Worm (Caenorhabditis elegans) whole organism, L1 larva: ENCODE data around the gene C04F5.9.

Experiments
- C04F5.9 ChIP-seq: sonication (generic microtip); optimal IDR thresholded peaks from 2 replicates; lab custom pipeline; 2016; ENCODE audit warnings: missing genetic modification characterization, missing compliant biosample characterization
- C16A3.4 ChIP-seq: fragments of 150-350 bp; optimal IDR thresholded peaks from 2 replicates; lab custom pipeline; 2014; ENCODE audit warnings: missing biosample characterization, missing genetic modification characterization
- C34B4.2 ChIP-seq: sonication (generic microtip); optimal IDR thresholded peaks from 2 replicates; lab custom pipeline; 2017; ENCODE audit warnings: mild to moderate bottlenecking, missing genetic modification characterization, missing compliant biosample characterization
- aha-1 ChIP-seq: fragments of 150-350 bp; optimal IDR thresholded peaks from 2 replicates; lab custom pipeline; 2014; ENCODE audit warnings: missing biosample characterization, missing genetic modification characterization
- alr-1 ChIP-seq: fragments of 200-800 bp; sonication (Bioruptor generic); optimal IDR thresholded peaks from 2 replicates; lab custom pipeline; 2018; ENCODE audit warnings: borderline replicate concordance, mild to moderate bottlenecking, missing genetic modification characterization, missing compliant biosample characterization
- aly-2 ChIP-seq: fragments of 150-350 bp; optimal IDR thresholded peaks from 2 replicates; lab custom pipeline; 2014; ENCODE audit warnings: missing biosample characterization, missing genetic modification characterization
- ama-1 ChIP-seq: fragments of 150-350 bp; optimal IDR thresholded peaks from 2 replicates; lab custom pipeline; 2014
- ceh-8 ChIP-seq: fragments of 200-800 bp; sonication (Bioruptor generic); optimal IDR thresholded peaks from 2 replicates; lab custom pipeline; 2018; ENCODE audit warnings: mild to moderate bottlenecking, missing genetic modification characterization, moderate library complexity, missing compliant biosample characterization
- dpl-1 ChIP-seq, 3 experiments: fragments of 150-350 bp in 2 of 3; sonication (generic microtip) in 1 of 3; optimal IDR thresholded peaks; 2 replicates each; lab custom pipeline; 2014 to 2017; ENCODE audit warnings: missing biosample characterization in 3 of 3, missing genetic modification characterization in 3 of 3, missing genetic modification reagents in 3 of 3
- efl-1 ChIP-seq, 4 experiments: fragments of 150-350 bp; optimal IDR thresholded peaks in 3 of 4; peaks in 1 of 4; 1 replicate in 1 of 4; 2 replicates in 3 of 4; lab custom pipeline; 2014; ENCODE audit warnings: missing biosample characterization in 2 of 4, missing genetic modification characterization in 2 of 4, missing genetic modification reagents in 2 of 4
- efl-3 ChIP-seq: fragments of 200-800 bp; sonication (Bioruptor generic); optimal IDR thresholded peaks from 2 replicates; lab custom pipeline; 2018; ENCODE audit warnings: mild to moderate bottlenecking, missing genetic modification characterization, missing compliant biosample characterization
- egl-27 ChIP-seq, 2 experiments: fragments of 150-350 bp in 1 of 2; sonication (generic microtip); optimal IDR thresholded peaks; 3 replicates each; lab custom pipeline; 2017 to 2018; ENCODE audit warnings: missing biosample characterization in 2 of 2, missing genetic modification characterization in 2 of 2, missing genetic modification reagents in 2 of 2
- ets-5 ChIP-seq: fragments of 200-800 bp; sonication (Bioruptor generic); IDR thresholded peaks from 2 replicates; pipeline ENCODE4 v1.3.6; 2022; ENCODE audit warnings: missing genetic modification characterization, missing compliant biosample characterization
- fkh-10 ChIP-seq: sonication (generic microtip); optimal IDR thresholded peaks from 2 replicates; lab custom pipeline; 2017; ENCODE audit warnings: missing biosample characterization, missing genetic modification reagents, missing genetic modification characterization
- fkh-8 ChIP-seq: sonication (generic microtip); optimal IDR thresholded peaks from 2 replicates; lab custom pipeline; 2016; ENCODE audit warnings: mild to moderate bottlenecking, missing genetic modification characterization, missing compliant biosample characterization
- grh-1 ChIP-seq: fragments of 200-800 bp; sonication (Bioruptor generic); IDR thresholded peaks from 2 replicates; pipeline ENCODE4 v1.3.6; 2022; ENCODE audit warnings: missing genetic modification reagents, missing genetic modification characterization, missing compliant biosample characterization
- hlh-17 ChIP-seq: fragments of 200-800 bp; sonication (Bioruptor generic); optimal IDR thresholded peaks from 2 replicates; lab custom pipeline; 2018; ENCODE audit warnings: missing genetic modification characterization, mild to moderate bottlenecking, missing compliant biosample characterization, moderate library complexity, borderline replicate concordance
- hlh-4 ChIP-seq: sonication (generic microtip); optimal IDR thresholded peaks from 2 replicates; lab custom pipeline; 2016; ENCODE audit warnings: mild to moderate bottlenecking, missing genetic modification characterization, missing compliant biosample characterization
- isw-1 ChIP-seq: fragments of 200-800 bp; sonication (Bioruptor generic); IDR thresholded peaks from 2 replicates; pipeline ENCODE4 v1.3.6; 2022; ENCODE audit warnings: missing genetic modification characterization, missing compliant biosample characterization
- jun-1 ChIP-seq: fragments of 150-350 bp; optimal IDR thresholded peaks from 2 replicates; lab custom pipeline; 2014; ENCODE audit warnings: missing biosample characterization, missing genetic modification reagents, missing genetic modification characterization
- lin-13 ChIP-seq: fragments of 150-350 bp; optimal IDR thresholded peaks from 2 replicates; lab custom pipeline; 2014; ENCODE audit warnings: missing biosample characterization, missing genetic modification reagents, missing genetic modification characterization
- lin-14 ChIP-seq: fragments of 200-800 bp; sonication (Bioruptor generic); optimal IDR thresholded peaks from 2 replicates; lab custom pipeline; 2018; ENCODE audit warnings: mild to moderate bottlenecking, missing genetic modification characterization, moderate library complexity, missing compliant biosample characterization
- lin-15B ChIP-seq: fragments of 150-350 bp; sonication (generic microtip); optimal IDR thresholded peaks from 3 replicates; lab custom pipeline; 2014; ENCODE audit warnings: missing biosample characterization, missing genetic modification characterization
- lin-35 ChIP-seq, 2 experiments: fragments of 150-350 bp; optimal IDR thresholded peaks; 2 replicates each; lab custom pipeline; 2014; ENCODE audit warnings: missing biosample characterization in 2 of 2, missing genetic modification characterization in 2 of 2, missing genetic modification reagents in 2 of 2
- lir-3 ChIP-seq: sonication (generic microtip); optimal IDR thresholded peaks from 2 replicates; lab custom pipeline; 2016; ENCODE audit warnings: mild to moderate bottlenecking, missing genetic modification characterization, moderate library complexity, missing compliant biosample characterization; ENCODE audit not compliant: poor library complexity
- mab-9 ChIP-seq: fragments of 200-800 bp; sonication (Bioruptor generic); IDR thresholded peaks from 2 replicates; pipeline ENCODE4 v1.3.6; 2022; ENCODE audit warnings: missing genetic modification reagents, missing genetic modification characterization, missing compliant biosample characterization
- mef-2 ChIP-seq: fragments of 150-350 bp; optimal IDR thresholded peaks from 2 replicates; lab custom pipeline; 2014; ENCODE audit warnings: missing biosample characterization, missing genetic modification characterization
- mep-1 ChIP-seq: fragments of 150-350 bp; optimal IDR thresholded peaks from 2 replicates; lab custom pipeline; 2014; ENCODE audit warnings: missing biosample characterization, missing genetic modification characterization
- nhr-19 ChIP-seq: fragments of 200-800 bp; sonication (Bioruptor generic); conservative IDR thresholded peaks from 2 replicates; pipeline ENCODE4 v1.3.6; 2022; ENCODE audit warnings: missing genetic modification characterization, missing compliant biosample characterization
- nhr-20 ChIP-seq: sonication (generic microtip); optimal IDR thresholded peaks from 2 replicates; lab custom pipeline; 2016; ENCODE audit warnings: mild to moderate bottlenecking, missing genetic modification characterization, missing compliant biosample characterization
- nhr-237 ChIP-seq: fragments of 150-350 bp; optimal IDR thresholded peaks from 2 replicates; lab custom pipeline; 2014; ENCODE audit warnings: missing biosample characterization, missing genetic modification characterization
- nhr-28 ChIP-seq: fragments of 150-350 bp; optimal IDR thresholded peaks from 2 replicates; lab custom pipeline; 2014; ENCODE audit warnings: missing biosample characterization, missing genetic modification characterization
- nhr-47 ChIP-seq: sonication (generic microtip); optimal IDR thresholded peaks from 2 replicates; lab custom pipeline; 2016; ENCODE audit warnings: mild to moderate bottlenecking, missing genetic modification characterization, moderate library complexity, missing compliant biosample characterization
- nhr-77 ChIP-seq: fragments of 150-350 bp; optimal IDR thresholded peaks from 2 replicates; lab custom pipeline; 2014; ENCODE audit warnings: missing biosample characterization, missing genetic modification characterization
- nhr-84 ChIP-seq: sonication (generic microtip); optimal IDR thresholded peaks from 2 replicates; lab custom pipeline; 2017; ENCODE audit warnings: missing biosample characterization, missing genetic modification characterization
- nhr-90 ChIP-seq: sonication (generic microtip); optimal IDR thresholded peaks from 2 replicates; lab custom pipeline; 2016; ENCODE audit warnings: mild to moderate bottlenecking, missing genetic modification characterization, missing compliant biosample characterization; ENCODE audit not compliant: poor library complexity
- pag-3 ChIP-seq: sonication (generic microtip); optimal IDR thresholded peaks from 2 replicates; lab custom pipeline; 2017; ENCODE audit warnings: missing genetic modification characterization, mild to moderate bottlenecking, missing compliant biosample characterization, antibody characterized with exemption, borderline replicate concordance; ENCODE audit not compliant: insufficient read depth
- pqm-1 ChIP-seq: sonication (generic microtip); optimal IDR thresholded peaks from 3 replicates; lab custom pipeline; 2017; ENCODE audit warnings: missing biosample characterization, missing genetic modification characterization
- snpc-4 ChIP-seq: fragments of 150-350 bp; optimal IDR thresholded peaks from 2 replicates; lab custom pipeline; 2014; ENCODE audit warnings: missing biosample characterization, missing genetic modification characterization
- sptf-1 ChIP-seq: fragments of 150-350 bp; optimal IDR thresholded peaks from 2 replicates; lab custom pipeline; 2014; ENCODE audit warnings: missing biosample characterization, missing genetic modification characterization
- sup-37 ChIP-seq: fragments of 200-800 bp; sonication (Bioruptor generic); optimal IDR thresholded peaks from 2 replicates; lab custom pipeline; 2018; ENCODE audit warnings: mild to moderate bottlenecking, missing genetic modification characterization, missing compliant biosample characterization
- swsn-7 ChIP-seq: sonication (generic microtip); optimal IDR thresholded peaks from 2 replicates; lab custom pipeline; 2016; ENCODE audit warnings: missing genetic modification characterization, missing compliant biosample characterization
- tbx-2 ChIP-seq: sonication (generic microtip); optimal IDR thresholded peaks from 2 replicates; lab custom pipeline; 2016; ENCODE audit warnings: missing genetic modification characterization, missing compliant biosample characterization
- tlp-1 ChIP-seq: fragments of 150-350 bp; optimal IDR thresholded peaks from 2 replicates; lab custom pipeline; 2014; ENCODE audit warnings: missing biosample characterization, missing genetic modification characterization
- unc-130 ChIP-seq: fragments of 150-350 bp; optimal IDR thresholded peaks from 2 replicates; lab custom pipeline; 2017; ENCODE audit warnings: missing biosample characterization, missing genetic modification characterization, inconsistent platforms
- unc-30 ChIP-seq: sonication (generic microtip); optimal IDR thresholded peaks from 2 replicates; lab custom pipeline; 2017; ENCODE audit warnings: missing biosample characterization, missing genetic modification characterization
- unc-86 ChIP-seq: sonication (generic microtip); optimal IDR thresholded peaks from 2 replicates; lab custom pipeline; 2016; ENCODE audit warnings: missing genetic modification characterization, missing compliant biosample characterization
- vab-15 ChIP-seq: sonication (generic microtip); optimal IDR thresholded peaks from 2 replicates; lab custom pipeline; 2017; ENCODE audit warnings: missing genotype, mild to moderate bottlenecking, missing genetic modification characterization, missing compliant biosample characterization
- xbp-1 ChIP-seq: sonication (generic microtip); optimal IDR thresholded peaks from 2 replicates; lab custom pipeline; 2016; ENCODE audit warnings: missing genetic modification characterization, missing compliant biosample characterization
- zag-1 ChIP-seq: fragments of 150-350 bp; optimal IDR thresholded peaks from 2 replicates; lab custom pipeline; 2014; ENCODE audit warnings: missing biosample characterization, missing genetic modification characterization
- zip-4 ChIP-seq: fragments of 200-800 bp; sonication (Bioruptor generic); optimal IDR thresholded peaks from 2 replicates; lab custom pipeline; 2018; ENCODE audit warnings: mild to moderate bottlenecking, missing genetic modification characterization, moderate library complexity, missing compliant biosample characterization
- ztf-11 ChIP-seq, 2 experiments: sonication (generic microtip); optimal IDR thresholded peaks; 2 replicates each; lab custom pipeline; 2016 to 2017; ENCODE audit warnings: missing genetic modification characterization in 2 of 2, missing biosample characterization in 1 of 2, missing compliant biosample characterization in 1 of 2

The C04F5.9 gene

ce11 chrV:5080853-5081338 lies 38.1 kb downstream of the C04F5.9 start, which contains the start of gene Y58A7A.3:
Gene Y58A7A.3, minus strand, starts transcription at chrV:5080903.
- TF ChIP-seq lin-15B (tag; lab: Kevin White, UChicago) (no peak), hlh-17 (GFP tag; lab: Kevin White, UChicago) (no peak), vab-15 (tag; lab: Kevin White, UChicago) (no peak), ama-1 (no peak), snpc-4 (tag; lab: Kevin White, UChicago) (no peak), fkh-10 (GFP tag; lab: Kevin White, UChicago) (no peak), efl-1 (optimal IDR thresholded peaks at IDR 0.05; lab: Kevin White, UChicago) (peak; percentile 36 to 60), efl-1 (GFP tag; optimal IDR thresholded peaks at IDR 0.05 in 1 of 2; lab: Kevin White, UChicago) (peak in 1 of 2 experiments; percentile 39), nhr-20 (peak; percentile 11), lin-13 (GFP tag; lab: Kevin White, UChicago) (no peak), ets-5 (GFP tag; lab: Robert Waterston, UW) (no peak), zag-1 (tag; lab: Kevin White, UChicago) (no peak), nhr-90 (tag; lab: Kevin White, UChicago) (peak; percentile 51), nhr-28 (no peak), C34B4.2 (tag; lab: Kevin White, UChicago) (no peak), nhr-19 (peak; percentile 19; the same call in 1 of the 2 replicates), ztf-11 (tag; optimal IDR thresholded peaks at IDR 0.05; lab: Kevin White, UChicago) (no peak), nhr-84 (tag; lab: Kevin White, UChicago) (no peak), fkh-8 (no peak), egl-27 (tag; optimal IDR thresholded peaks at IDR 0.05; lab: Kevin White, UChicago) (no peak), C04F5.9 (tag; lab: Kevin White, UChicago) (no peak), lin-35 (GFP tag; optimal IDR thresholded peaks at IDR 0.05; lab: Kevin White, UChicago) (peak in 1 of 2 experiments; percentile 71), zip-4 (GFP tag; lab: Kevin White, UChicago) (peak; percentile 96), unc-130 (tag; lab: Kevin White, UChicago) (no peak), tbx-2 (no peak), grh-1 (GFP tag; lab: Robert Waterston, UW) (no peak), lin-14 (GFP tag; lab: Kevin White, UChicago) (peak; percentile 77), jun-1 (tag; lab: Kevin White, UChicago) (peak; percentile 35), unc-86 (no peak), alr-1 (tag; lab: Kevin White, UChicago) (no peak), xbp-1 (tag; lab: Kevin White, UChicago) (no peak), lir-3 (tag; lab: Kevin White, UChicago) (no peak), mep-1 (tag; lab: Kevin White, UChicago) (peak; percentile 20), aha-1 (tag; lab: Kevin White, UChicago) (no peak), pag-3 (tag; lab: Kevin White, UChicago) (no peak), dpl-1 (GFP tag; optimal IDR thresholded peaks at IDR 0.05; lab: Kevin White, UChicago) (peak in 2 of 3 experiments; percentile 21 to 24), unc-30 (tag; lab: Kevin White, UChicago) (no peak), aly-2 (tag; lab: Kevin White, UChicago) (no peak), nhr-237 (tag; lab: Kevin White, UChicago) (peak; percentile 61), sptf-1 (tag; lab: Kevin White, UChicago) (no peak), sup-37 (GFP tag; lab: Kevin White, UChicago) (no peak), ceh-8 (GFP tag; lab: Kevin White, UChicago) (no peak), nhr-47 (tag; lab: Kevin White, UChicago) (peak; percentile 31), pqm-1 (tag; lab: Kevin White, UChicago) (no peak), tlp-1 (tag; lab: Kevin White, UChicago) (no peak), isw-1 (GFP tag; lab: Robert Waterston, UW) (peak; percentile 35; the same call in 1 of the 2 replicates), C16A3.4 (tag; lab: Kevin White, UChicago) (peak; percentile 37), efl-3 (GFP tag; lab: Kevin White, UChicago) (no peak), mef-2 (tag; lab: Kevin White, UChicago) (no peak), swsn-7 (tag; lab: Kevin White, UChicago) (peak; percentile 31), nhr-77 (no peak), hlh-4 (tag; lab: Kevin White, UChicago) (no peak), mab-9 (GFP tag; lab: Robert Waterston, UW) (no peak)
